Worm (Caenorhabditis elegans): Measurements from ENCODE around the gene gadr-2.
A peak's percentile ranks its signal among the peaks of the same experiment; 100 is the strongest.

Gene gadr-2

ce11 chrIV:9477135-9477928 is 7.6 kb downstream of the gadr-2 start, which contains the start of gene wrt-3 (continued):
- TF ChIP-seq Y53F4B.3 (GFP tag; IDR thresholded peaks at IDR 0.05), result no peak
- peak; percentile 9 for TF ChIP-seq ztf-3 (GFP tag; optimal IDR thresholded peaks at IDR 0.05)
- peak; percentile 69 for TF ChIP-seq ztf-22 (GFP tag; optimal IDR thresholded peaks at IDR 0.05)
- TF ChIP-seq lin-26 (GFP tag; IDR thresholded peaks at IDR 0.05), result peak; percentile 98
- TF ChIP-seq sea-2 (GFP tag; IDR thresholded peaks at IDR 0.05), result no peak
- peak; percentile 62 for TF ChIP-seq unc-130 (GFP tag; optimal IDR thresholded peaks at IDR 0.05)
- TF ChIP-seq let-607 (tag; optimal IDR thresholded peaks at IDR 0.05), result peak; percentile 65 to 67
- no peak for TF ChIP-seq unc-62 (GFP tag; optimal IDR thresholded peaks at IDR 0.05)
- TF ChIP-seq lir-1 (GFP tag; conservative IDR thresholded peaks at IDR 0.05), result no peak
- TF ChIP-seq lin-35 (GFP tag; optimal IDR thresholded peaks at IDR 0.05), result peak in 1 of 3 experiments; percentile 7
- TF ChIP-seq zfh-2 (GFP tag; conservative IDR thresholded peaks at IDR 0.05), result no peak
- TF ChIP-seq him-1 (tag; optimal IDR thresholded peaks at IDR 0.05), result peak; percentile 96
- TF ChIP-seq nfya-2 (GFP tag; IDR thresholded peaks at IDR 0.05), result no peak
- peak; percentile 93 to 95 for TF ChIP-seq rec-8 (tag; optimal IDR thresholded peaks at IDR 0.05)
- no peak for TF ChIP-seq attf-5 (GFP tag; optimal IDR thresholded peaks at IDR 0.05)
- TF ChIP-seq ztf-28 (GFP tag; IDR thresholded peaks at IDR 0.05), result 0 out of 2 replicates have a peak, but pooled peaks have one; percentile 33
- TF ChIP-seq let-526 (GFP tag; IDR thresholded peaks at IDR 0.05), result no peak
- peak; percentile 97 for TF ChIP-seq zim-3 (tag; optimal IDR thresholded peaks at IDR 0.05)
- peak; percentile 73 for TF ChIP-seq D2030.7 (GFP tag; IDR thresholded peaks at IDR 0.05)
- TF ChIP-seq lin-54 (GFP tag; optimal IDR thresholded peaks at IDR 0.05), result peak; percentile 75
- TF ChIP-seq cebp-2 (GFP tag; IDR thresholded peaks at IDR 0.05), result peak; percentile 95
- TF ChIP-seq repo-1 (tag; optimal IDR thresholded peaks at IDR 0.05), result peak; percentile 91
- peak; percentile 96 for TF ChIP-seq nhr-90 (tag; optimal IDR thresholded peaks at IDR 0.05)
- no peak for TF ChIP-seq F37B4.10 (GFP tag; IDR thresholded peaks at IDR 0.05)
- no peak; the same call in 1 of the 2 replicates for TF ChIP-seq Y53G8AR.9 (GFP tag; conservative IDR thresholded peaks at IDR 0.05)
- peak; percentile 41 for TF ChIP-seq ccch-3 (GFP tag; optimal IDR thresholded peaks at IDR 0.05)
- TF ChIP-seq ceh-40 (GFP tag; IDR thresholded peaks at IDR 0.05), result peak; percentile 90
- no peak for TF ChIP-seq ceh-91 (GFP tag; IDR thresholded peaks at IDR 0.05)
- TF ChIP-seq hmg-1.2 (GFP tag; IDR thresholded peaks at IDR 0.05), result peak; percentile 71
- TF ChIP-seq ceh-27 (GFP tag; optimal IDR thresholded peaks at IDR 0.05), result no peak
- peak; percentile 88 for TF ChIP-seq F57A8.1 (GFP tag; optimal IDR thresholded peaks at IDR 0.05)
- peak; percentile 96 for TF ChIP-seq aptf-3 (GFP tag; IDR thresholded peaks at IDR 0.05)
- TF ChIP-seq mes-4 (tag; optimal IDR thresholded peaks at IDR 0.05), result peak; percentile 87
- peak; percentile 62 for TF ChIP-seq tbx-9 (tag; optimal IDR thresholded peaks at IDR 0.05; ENCODE audit: borderline replicate concordance)
- peak; percentile 92 for TF ChIP-seq snpc-3.4 (tag; optimal IDR thresholded peaks at IDR 0.05)
- TF ChIP-seq F33H1.4 (GFP tag; IDR thresholded peaks at IDR 0.05), result no peak
- TF ChIP-seq ceh-100 (GFP tag; IDR thresholded peaks at IDR 0.05), result no peak; the same call in 1 of the 2 replicates
- no peak for TF ChIP-seq chd-7 (tag; optimal IDR thresholded peaks at IDR 0.05)
- peak; percentile 59 for TF ChIP-seq tlf-1 (GFP tag; optimal IDR thresholded peaks at IDR 0.05)
- no peak for TF ChIP-seq bed-2 (GFP tag; IDR thresholded peaks at IDR 0.05)

All from whole organism, young adult.